Worm (Caenorhabditis elegans): ENCODE measurements around the gene sca-1.

- TF ChIP-seq ces-1 (GFP tag; optimal IDR thresholded peaks at IDR 0.05) (no peak), sptf-1 (tag; optimal IDR thresholded peaks at IDR 0.05) (no peak)
These were observed 25.4 kb downstream of the sca-1 start for ce11 chrIII:10791233-10791632.

All from whole organism, mixed stage, embryonic.